Worm (Caenorhabditis elegans) whole organism, L4/young adult: Measurements from ENCODE around the gene pgp-9.

Source experiments
- W03F9.2 ChIP-seq: fragments of 150-350 bp; optimal IDR thresholded peaks from 2 replicates; lab custom pipeline; 2014; ENCODE audit warnings: missing biosample characterization, missing genetic modification characterization
- him-1 ChIP-seq: sonication (generic microtip); optimal IDR thresholded peaks from 2 replicates; lab custom pipeline; 2016; ENCODE audit warnings: missing genotype, missing genetic modification reagents, missing genetic modification characterization, missing compliant biosample characterization

DNA sequence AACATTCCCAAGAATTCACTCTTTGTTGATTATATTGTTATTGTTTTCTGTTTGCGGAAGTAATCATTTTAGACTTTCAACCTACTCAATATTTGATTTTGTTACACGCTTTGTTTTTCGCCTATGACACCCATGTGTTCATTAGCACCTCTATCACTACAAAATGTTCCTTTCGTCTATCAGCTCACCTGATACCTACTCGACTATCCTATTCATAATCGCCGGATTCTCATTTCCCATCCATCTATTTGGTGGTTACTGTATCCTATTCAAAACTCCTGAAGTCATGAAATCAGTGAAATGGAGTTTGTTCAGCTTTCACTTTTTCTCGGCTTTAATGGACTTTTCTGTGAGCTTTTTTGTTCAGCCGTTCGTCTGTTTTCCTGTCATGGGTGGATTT, 49.6 kb downstream of the pgp-9 start, which contains the start of gene srh-291:
- no peak for TF ChIP-seq W03F9.2 (tag; lab: Kevin White, UChicago)
- TF ChIP-seq him-1 (tag; lab: Kevin White, UChicago): no peak
